Worm (Caenorhabditis elegans) whole organism, L1 larva: ENCODE measurements around the gene nhr-97.
"Not testable (repeated sequence)": the region's sequence is repeated elsewhere in the genome, so short reads cannot be mapped to it uniquely, and the experiment has no call there.

Source experiments
- aly-2 ChIP-seq: fragments of 150-350 bp; optimal IDR thresholded peaks from 2 replicates; lab custom pipeline; 2014; ENCODE audit warnings: missing biosample characterization, missing genetic modification characterization
- dpl-1 ChIP-seq, 3 experiments: fragments of 150-350 bp in 2 of 3; sonication (generic microtip) in 1 of 3; optimal IDR thresholded peaks; 2 replicates each; lab custom pipeline; 2014 to 2017; ENCODE audit warnings: missing biosample characterization in 3 of 3, missing genetic modification characterization in 3 of 3, missing genetic modification reagents in 3 of 3
- dsc-1 ChIP-seq: sonication (generic microtip); optimal IDR thresholded peaks from 2 replicates; lab custom pipeline; 2016; ENCODE audit warnings: mild to moderate bottlenecking, missing genetic modification characterization, missing compliant biosample characterization
- efl-1 ChIP-seq, 4 experiments: fragments of 150-350 bp; optimal IDR thresholded peaks in 3 of 4; peaks in 1 of 4; 1 replicate in 1 of 4; 2 replicates in 3 of 4; lab custom pipeline; 2014; ENCODE audit warnings: missing biosample characterization in 2 of 4, missing genetic modification characterization in 2 of 4, missing genetic modification reagents in 2 of 4
- elt-2 ChIP-seq: sonication (generic microtip); optimal IDR thresholded peaks from 2 replicates; lab custom pipeline; 2016; ENCODE audit warnings: missing genetic modification characterization, mild to moderate bottlenecking, inconsistent platforms, missing compliant biosample characterization, missing genetic modification reagents
- elt-3 ChIP-seq, 6 experiments: fragments of 150-350 bp in 1 of 6; sonication (generic microtip); optimal IDR thresholded peaks; 2 replicates each; lab custom pipeline; 2017 to 2018; ENCODE audit warnings: missing biosample characterization in 6 of 6, missing genetic modification characterization in 6 of 6, inconsistent platforms in 1 of 6
- fkh-8 ChIP-seq: sonication (generic microtip); optimal IDR thresholded peaks from 2 replicates; lab custom pipeline; 2016; ENCODE audit warnings: mild to moderate bottlenecking, missing genetic modification characterization, missing compliant biosample characterization
- hlh-4 ChIP-seq: sonication (generic microtip); optimal IDR thresholded peaks from 2 replicates; lab custom pipeline; 2016; ENCODE audit warnings: mild to moderate bottlenecking, missing genetic modification characterization, missing compliant biosample characterization
- hpl-2 ChIP-seq: fragments of 150-350 bp; optimal IDR thresholded peaks from 2 replicates; lab custom pipeline; 2014; ENCODE audit warnings: missing biosample characterization, missing genetic modification reagents, missing genetic modification characterization
- jun-1 ChIP-seq: fragments of 150-350 bp; optimal IDR thresholded peaks from 2 replicates; lab custom pipeline; 2014; ENCODE audit warnings: missing biosample characterization, missing genetic modification reagents, missing genetic modification characterization
- lin-14 ChIP-seq: fragments of 200-800 bp; sonication (Bioruptor generic); optimal IDR thresholded peaks from 2 replicates; lab custom pipeline; 2018; ENCODE audit warnings: mild to moderate bottlenecking, missing genetic modification characterization, moderate library complexity, missing compliant biosample characterization
- lin-35 ChIP-seq, 2 experiments: fragments of 150-350 bp; optimal IDR thresholded peaks; 2 replicates each; lab custom pipeline; 2014; ENCODE audit warnings: missing biosample characterization in 2 of 2, missing genetic modification characterization in 2 of 2, missing genetic modification reagents in 2 of 2
- mef-2 ChIP-seq: fragments of 150-350 bp; optimal IDR thresholded peaks from 2 replicates; lab custom pipeline; 2014; ENCODE audit warnings: missing biosample characterization, missing genetic modification characterization
- nhr-12 ChIP-seq: sonication (generic microtip); optimal IDR thresholded peaks from 2 replicates; lab custom pipeline; 2017; ENCODE audit warnings: missing biosample characterization, missing genetic modification characterization
- nhr-19 ChIP-seq: fragments of 200-800 bp; sonication (Bioruptor generic); conservative IDR thresholded peaks from 2 replicates; pipeline ENCODE4 v1.3.6; 2022; ENCODE audit warnings: missing genetic modification characterization, missing compliant biosample characterization
- nhr-20 ChIP-seq: sonication (generic microtip); optimal IDR thresholded peaks from 2 replicates; lab custom pipeline; 2016; ENCODE audit warnings: mild to moderate bottlenecking, missing genetic modification characterization, missing compliant biosample characterization
- nhr-47 ChIP-seq: sonication (generic microtip); optimal IDR thresholded peaks from 2 replicates; lab custom pipeline; 2016; ENCODE audit warnings: mild to moderate bottlenecking, missing genetic modification characterization, moderate library complexity, missing compliant biosample characterization
- nhr-71 ChIP-seq: sonication (generic microtip); optimal IDR thresholded peaks from 2 replicates; lab custom pipeline; 2016; ENCODE audit warnings: mild to moderate bottlenecking, missing genetic modification characterization, moderate library complexity, missing compliant biosample characterization
- nhr-76 ChIP-seq: sonication (generic microtip); optimal IDR thresholded peaks from 2 replicates; lab custom pipeline; 2017; ENCODE audit warnings: missing biosample characterization, missing genetic modification characterization
- nhr-77 ChIP-seq: fragments of 150-350 bp; optimal IDR thresholded peaks from 2 replicates; lab custom pipeline; 2014; ENCODE audit warnings: missing biosample characterization, missing genetic modification characterization
- nhr-90 ChIP-seq: sonication (generic microtip); optimal IDR thresholded peaks from 2 replicates; lab custom pipeline; 2016; ENCODE audit warnings: mild to moderate bottlenecking, missing genetic modification characterization, missing compliant biosample characterization; ENCODE audit not compliant: poor library complexity
- pqm-1 ChIP-seq: sonication (generic microtip); optimal IDR thresholded peaks from 3 replicates; lab custom pipeline; 2017; ENCODE audit warnings: missing biosample characterization, missing genetic modification characterization
- rnt-1 ChIP-seq: sonication (generic microtip); optimal IDR thresholded peaks from 2 replicates; lab custom pipeline; 2016; ENCODE audit warnings: mild to moderate bottlenecking, missing genetic modification characterization, moderate library complexity, missing compliant biosample characterization
- snpc-4 ChIP-seq: fragments of 150-350 bp; optimal IDR thresholded peaks from 2 replicates; lab custom pipeline; 2014; ENCODE audit warnings: missing biosample characterization, missing genetic modification characterization
- snu-23 ChIP-seq: sonication (generic microtip); optimal IDR thresholded peaks from 2 replicates; lab custom pipeline; 2016; ENCODE audit warnings: missing genetic modification characterization, missing compliant biosample characterization
- tlp-1 ChIP-seq: fragments of 150-350 bp; optimal IDR thresholded peaks from 2 replicates; lab custom pipeline; 2014; ENCODE audit warnings: missing biosample characterization, missing genetic modification characterization
- unc-130 ChIP-seq: fragments of 150-350 bp; optimal IDR thresholded peaks from 2 replicates; lab custom pipeline; 2017; ENCODE audit warnings: missing biosample characterization, missing genetic modification characterization, inconsistent platforms
- unc-98 ChIP-seq: fragments of 200-800 bp; sonication (Bioruptor generic); IDR thresholded peaks from 2 replicates; pipeline ENCODE4 v1.3.6; 2022; ENCODE audit warnings: missing genetic modification characterization, missing compliant biosample characterization
- xbp-1 ChIP-seq: sonication (generic microtip); optimal IDR thresholded peaks from 2 replicates; lab custom pipeline; 2016; ENCODE audit warnings: missing genetic modification characterization, missing compliant biosample characterization
- ztf-4 ChIP-seq: fragments of 150-350 bp; optimal IDR thresholded peaks from 2 replicates; lab custom pipeline; 2014; ENCODE audit warnings: missing biosample characterization, missing genetic modification characterization

nhr-97 gene

ce11 chrIV:9756647-9757424 lies 605 bp upstream of the nhr-97 start (continued):
- peak; percentile 58 for TF ChIP-seq elt-2 (tag; lab: Kevin White, UChicago)
- no peak for TF ChIP-seq aly-2 (tag; lab: Kevin White, UChicago)
- peak in 1 of 2 experiments; percentile 60 for TF ChIP-seq lin-35 (GFP tag; optimal IDR thresholded peaks at IDR 0.05; lab: Kevin White, UChicago)
- no peak for TF ChIP-seq nhr-76 (tag; lab: Kevin White, UChicago)
- peak; percentile 21 for TF ChIP-seq xbp-1 (tag; lab: Kevin White, UChicago)
- TF ChIP-seq hpl-2 (GFP tag; lab: Kevin White, UChicago) = no peak
- no peak for TF ChIP-seq rnt-1 (tag; lab: Kevin White, UChicago)
- TF ChIP-seq snpc-4 (tag; lab: Kevin White, UChicago) = peak; percentile 15
- TF ChIP-seq lin-14 = peak; percentile 70
- peak; percentile 15 to 32 for TF ChIP-seq efl-1 (optimal IDR thresholded peaks at IDR 0.05; lab: Kevin White, UChicago)
- no peak for TF ChIP-seq efl-1 (GFP tag; optimal IDR thresholded peaks at IDR 0.05 in 1 of 2; lab: Kevin White, UChicago)
- TF ChIP-seq mef-2 (tag; lab: Kevin White, UChicago) = no peak
- TF ChIP-seq, all 84 proteins: peak for 27

- TF ChIP-seq lin-14 (peak; percentile 59), snu-23 (GFP tag; lab: Kevin White, UChicago) (no peak), nhr-19 (GFP tag; lab: Robert Waterston, UW) (peak; percentile 35; the same call in 1 of the 2 replicates), fkh-8 (tag; lab: Kevin White, UChicago) (peak; percentile 4), nhr-20 (peak; percentile 28), rnt-1 (tag; lab: Kevin White, UChicago) (peak; percentile 29), dsc-1 (peak; percentile 15), nhr-71 (peak; percentile 55), elt-3 (tag; optimal IDR thresholded peaks at IDR 0.05; lab: Kevin White, UChicago) (no peak), jun-1 (no peak), nhr-77 (tag; lab: Kevin White, UChicago) (no peak), nhr-12 (tag; lab: Kevin White, UChicago) (no peak)
Measured at ce11 chrIV:9761751-9762150, 4.3 kb downstream of the nhr-97 start.

ce11 chrIV:9762667-9763173 lies 5.3 kb downstream of the nhr-97 start:
- TF ChIP-seq efl-1 (optimal IDR thresholded peaks at IDR 0.05; lab: Kevin White, UChicago) (no peak), efl-1 (GFP tag; optimal IDR thresholded peaks at IDR 0.05 in 1 of 2; lab: Kevin White, UChicago) (peak in 1 of 2 experiments; percentile 90), ztf-4 (no peak), mef-2 (tag; lab: Kevin White, UChicago) (no peak), hlh-4 (tag; lab: Kevin White, UChicago) (no peak), tlp-1 (peak; percentile 87), elt-2 (tag; lab: Kevin White, UChicago) (peak; percentile 81), nhr-47 (tag; lab: Kevin White, UChicago) (no peak)

ce11 chrIV:9766250-9766649 lies 8.8 kb downstream of the nhr-97 start, which contains the start of gene ssp-36:
Gene ssp-36, minus strand, starts transcription at chrIV:9766350.
- TF ChIP-seq pqm-1 (no peak), snpc-4 (tag; lab: Kevin White, UChicago) (no peak)

- TF ChIP-seq dpl-1 (GFP tag; optimal IDR thresholded peaks at IDR 0.05; lab: Kevin White, UChicago); lin-35 (GFP tag; optimal IDR thresholded peaks at IDR 0.05; lab: Kevin White, UChicago); unc-130 (tag; lab: Kevin White, UChicago): not testable (repeated sequence)
Measured at ce11 chrIV:9767054-9767453, 9.6 kb downstream of the nhr-97 start, which contains the start of gene msp-79. Gene msp-79, minus strand, starts transcription at chrIV:9767154.

DNA sequence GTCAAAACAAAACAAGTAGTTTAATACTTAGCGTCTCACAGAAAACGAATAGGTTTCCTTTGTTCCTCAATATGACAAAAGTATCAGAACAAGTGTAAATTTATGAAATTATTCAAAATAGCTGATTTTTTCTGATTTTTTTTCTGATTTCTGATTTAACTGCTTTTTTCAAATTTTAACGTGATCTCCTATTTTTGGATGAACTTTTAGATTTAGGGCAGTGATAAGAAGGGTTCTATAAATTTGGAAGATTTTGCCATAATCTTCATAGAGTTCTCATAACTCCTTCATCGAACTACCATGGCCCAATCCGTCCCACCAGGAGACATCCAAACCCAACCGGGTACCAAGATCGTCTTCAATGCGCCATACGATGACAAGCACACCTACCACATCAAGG lies 12.3 kb downstream of the nhr-97 start, which contains the start of gene msp-78:
TSS of gene msp-78 (plus strand) at position 301 of the 400 bp plus-strand sequence.
- TF ChIP-seq unc-98 (GFP tag; lab: Robert Waterston, UW); nhr-90 (tag; lab: Kevin White, UChicago); unc-130 (tag; lab: Kevin White, UChicago): not testable (repeated sequence)
- TF ChIP-seq, all 84 proteins: peak for 0; not testable (repeated sequence) for 84
